Fruit fly (Drosophila melanogaster) whole organism: ENCODE measurements around the gene Atpalpha.

Experiments
- Dll ChIP-seq: fragments of >200 bp; optimal IDR thresholded peaks from 2 replicates; lab custom pipeline; 2017
- pan ChIP-seq: fragments of >200 bp; optimal IDR thresholded peaks from 2 replicates; lab custom pipeline; 2017
- psq ChIP-seq: fragments of >200 bp; optimal IDR thresholded peaks from 2 replicates; lab custom pipeline; 2017

DNA sequence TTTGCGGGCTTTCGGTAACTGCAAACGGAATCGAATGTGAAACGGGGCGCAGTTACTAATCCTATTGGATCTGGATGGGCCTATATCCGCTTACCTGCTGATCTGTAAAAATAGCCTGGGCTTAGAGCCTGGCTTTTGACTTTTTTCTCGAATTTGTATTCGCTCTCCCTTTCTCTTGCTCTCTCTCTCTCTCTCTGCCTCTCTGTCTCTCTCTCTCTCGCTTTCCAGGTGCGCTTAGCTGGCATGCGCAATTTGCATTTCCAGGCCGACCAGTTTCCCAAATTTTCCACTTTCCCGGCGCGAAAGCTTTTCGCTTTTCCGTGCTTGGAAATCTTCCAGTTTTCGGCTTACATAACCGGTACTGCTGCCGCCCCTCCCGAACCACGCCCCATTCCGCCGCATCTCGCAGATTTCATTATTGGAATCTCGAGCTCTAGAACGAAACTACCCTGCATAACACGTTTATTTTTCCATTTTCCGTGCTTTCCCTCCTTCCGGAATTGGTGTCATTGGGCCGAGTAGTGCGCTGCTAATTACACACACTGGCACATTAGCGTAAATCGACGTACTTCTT lies 748 bp downstream of the Atpalpha start:
- TF ChIP-seq Dll (lab: Kevin White, UChicago) (no peak), psq (lab: Kevin White, UChicago) (no peak), pan (no peak)
